Fruit fly (Drosophila melanogaster): ENCODE results near the gene CG7115.
A peak's percentile ranks its signal among the peaks of the same experiment; 100 is the strongest.

CG7115 gene

dm6 chr2L:7821279-7821848, 413 bp downstream of the CG7115 start (continued):
- TF ChIP-seq CG1529 (GFP tag; optimal IDR thresholded peaks at IDR 0.05) (peak; percentile 97), pb (GFP tag; optimal IDR thresholded peaks at IDR 0.05) (peak; percentile 40), ATbp (GFP tag; optimal IDR thresholded peaks at IDR 0.05) (no peak), z (GFP tag; IDR thresholded peaks at IDR 0.05) (no peak), sisA (GFP tag; IDR thresholded peaks at IDR 0.05) (no peak), CG12942 (GFP tag; optimal IDR thresholded peaks at IDR 0.05) (peak; percentile 15), CG32532 (GFP tag; IDR thresholded peaks at IDR 0.05) (peak; percentile 72), unpg (GFP tag; optimal IDR thresholded peaks at IDR 0.05) (peak; percentile 55), pita (GFP tag; optimal IDR thresholded peaks at IDR 0.05) (no peak), CG6854 (GFP tag; optimal IDR thresholded peaks at IDR 0.05) (peak; percentile 42), disco-r (GFP tag; optimal IDR thresholded peaks at IDR 0.05) (no peak), Elba2 (GFP tag; optimal IDR thresholded peaks at IDR 0.05) (no peak), CG2875 (GFP tag; optimal IDR thresholded peaks at IDR 0.05) (peak; percentile 39), cwo (GFP tag; optimal IDR thresholded peaks at IDR 0.05) (no peak), crc (GFP tag; optimal IDR thresholded peaks at IDR 0.05) (no peak), CG16779 (GFP tag; IDR thresholded peaks at IDR 0.05) (0 out of 2 replicates have a peak, but pooled peaks have one; percentile 45), ttk (GFP tag; IDR thresholded peaks at IDR 0.05) (peak; percentile 52; the same call in 1 of the 2 replicates), CG15011 (GFP tag; optimal IDR thresholded peaks at IDR 0.05) (no peak), CG12299 (tag; optimal IDR thresholded peaks at IDR 0.05) (no peak), MTF-1 (GFP tag; optimal IDR thresholded peaks at IDR 0.05; ENCODE audit: borderline replicate concordance) (peak; percentile 33), pho (GFP tag; optimal IDR thresholded peaks at IDR 0.05) (peak; percentile 34), crol (GFP tag; IDR thresholded peaks at IDR 0.05) (no peak), Sry-β (GFP tag; optimal IDR thresholded peaks at IDR 0.05) (peak; percentile 22), CG5953 (GFP tag; IDR thresholded peaks at IDR 0.05) (peak; percentile 42; the same call in 1 of the 2 replicates), CG13296 (GFP tag; optimal IDR thresholded peaks at IDR 0.05) (peak; percentile 51), zen2 (GFP tag; IDR thresholded peaks at IDR 0.05; ENCODE audit: partially characterized antibody) (peak; percentile 84), CG42726 (GFP tag; IDR thresholded peaks at IDR 0.05; ENCODE audit: partially characterized antibody) (peak; percentile 71; the same call in 1 of the 2 replicates), CG11398 (GFP tag; optimal IDR thresholded peaks at IDR 0.05) (no peak), cg (GFP tag; optimal IDR thresholded peaks at IDR 0.05) (peak; percentile 90), NC2α (GFP tag; optimal IDR thresholded peaks at IDR 0.05) (no peak), bbx (GFP tag; IDR thresholded peaks at IDR 0.05; ENCODE audit: partially characterized antibody) (peak; percentile 85), CG1832 (GFP tag; optimal IDR thresholded peaks at IDR 0.05) (no peak), HLH54F (GFP tag; optimal IDR thresholded peaks at IDR 0.05) (peak; percentile 57), TFAM (GFP tag; optimal IDR thresholded peaks at IDR 0.05) (no peak), YL-1 (GFP tag; optimal IDR thresholded peaks at IDR 0.05) (peak; percentile 78), CG17802 (tag; optimal IDR thresholded peaks at IDR 0.05) (peak; percentile 2), fd64A (GFP tag; optimal IDR thresholded peaks at IDR 0.05) (peak; percentile 32), Stat92E (GFP tag; optimal IDR thresholded peaks at IDR 0.05) (peak in 1 of 3 experiments; percentile 48), Nf-YB (GFP tag; optimal IDR thresholded peaks at IDR 0.05) (no peak), dpn (GFP tag; optimal IDR thresholded peaks at IDR 0.05) (peak; percentile 62 to 64), onecut (GFP tag; IDR thresholded peaks at IDR 0.05) (0 out of 2 replicates have a peak, but pooled peaks have one; percentile 10), fd96Cb (tag; optimal IDR thresholded peaks at IDR 0.05) (peak; percentile 1), CG6765 (GFP tag; optimal IDR thresholded peaks at IDR 0.05) (no peak), ewg (GFP tag; optimal IDR thresholded peaks at IDR 0.05) (no peak), CG10267 (tag; optimal IDR thresholded peaks at IDR 0.05) (peak; percentile 57), Meics (GFP tag; optimal IDR thresholded peaks at IDR 0.05) (peak; percentile 68), row (GFP tag; IDR thresholded peaks at IDR 0.05) (peak; percentile 82), Xbp1 (GFP tag; optimal IDR thresholded peaks at IDR 0.05) (peak; percentile 75), CG12104 (GFP tag; optimal IDR thresholded peaks at IDR 0.05) (no peak)
